Fruit fly (Drosophila melanogaster): ENCODE data around the gene Pka-R1.

Gene Pka-R1

DNA sequence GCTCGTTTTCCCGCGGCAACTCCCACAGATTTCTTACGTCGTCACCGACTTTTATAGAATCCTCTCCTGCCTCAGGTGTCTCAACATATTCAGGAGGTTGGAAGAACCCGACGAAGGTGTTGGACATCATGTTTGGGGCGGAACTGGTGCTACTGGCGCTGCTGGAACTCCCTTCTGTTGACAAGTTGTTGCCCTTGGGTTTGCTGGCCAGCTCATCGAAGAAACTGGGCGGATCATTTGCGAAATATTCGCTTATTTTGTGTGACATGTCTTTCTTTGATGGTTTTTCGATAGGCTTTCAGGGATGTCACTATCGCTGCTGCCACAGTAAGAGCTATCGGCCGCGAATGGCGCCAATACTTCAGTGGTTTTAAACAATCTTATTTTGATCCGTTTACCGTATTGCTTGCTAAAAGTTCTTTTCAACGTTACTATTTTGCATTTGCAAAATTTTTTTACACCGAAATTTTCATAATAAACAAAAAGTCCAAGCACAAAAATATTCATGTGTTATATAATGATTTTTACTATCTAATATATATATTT, 28.0 kb upstream of the Pka-R1 start, which contains the start of gene CG11396 (continued):
- TF ChIP-seq amos (GFP tag; IDR thresholded peaks at IDR 0.05; ENCODE audit: partially characterized antibody) (peak; percentile 97), CG13624 (GFP tag; optimal IDR thresholded peaks at IDR 0.05) (peak; percentile 14), btn (GFP tag; optimal IDR thresholded peaks at IDR 0.05) (no peak), Usf (GFP tag; optimal IDR thresholded peaks at IDR 0.05) (no peak), fd96Cb (tag; optimal IDR thresholded peaks at IDR 0.05) (no peak), Lpt (GFP tag; optimal IDR thresholded peaks at IDR 0.05) (no peak), CG10209 (GFP tag; optimal IDR thresholded peaks at IDR 0.05) (no peak), CG1647 (GFP tag; optimal IDR thresholded peaks at IDR 0.05) (no peak)

DNA sequence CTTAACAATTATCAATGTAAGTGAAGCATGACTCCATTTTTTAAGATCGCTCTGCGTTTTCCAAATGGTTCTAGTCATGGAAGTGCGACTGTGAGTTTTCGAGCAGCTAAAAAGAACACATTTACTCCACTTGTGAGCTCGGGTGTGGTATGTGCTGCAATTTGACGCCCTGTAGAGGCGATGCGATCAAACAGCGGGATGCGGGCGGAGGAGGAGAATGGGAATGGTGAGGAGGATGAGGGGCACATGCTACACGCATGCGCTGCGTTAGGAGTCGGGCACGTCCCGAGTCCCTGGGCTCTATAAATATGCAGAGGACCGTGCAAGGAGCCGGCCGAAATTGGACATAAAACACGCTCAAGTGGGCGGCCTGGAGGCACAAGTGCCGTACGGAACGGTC, 26.6 kb upstream of the Pka-R1 start:
- TF ChIP-seq twi (tag; optimal IDR thresholded peaks at IDR 0.05) (peak; percentile 99), Xbp1 (GFP tag; optimal IDR thresholded peaks at IDR 0.05) (no peak), Dll (GFP tag; IDR thresholded peaks at IDR 0.05; ENCODE audit: partially characterized antibody) (0 out of 4 replicates have a peak, but pooled peaks have one; percentile 25), HLH4C (GFP tag; IDR thresholded peaks at IDR 0.05; ENCODE audit: partially characterized antibody) (0 out of 3 replicates have a peak, but pooled peaks have one; percentile 30), schlank (tag; optimal IDR thresholded peaks at IDR 0.05) (no peak), CG11696 (GFP tag; IDR thresholded peaks at IDR 0.05) (0 out of 2 replicates have a peak, but pooled peaks have one; percentile 23), ATbp (GFP tag; optimal IDR thresholded peaks at IDR 0.05) (no peak), ewg (GFP tag; optimal IDR thresholded peaks at IDR 0.05) (peak; percentile 46), gcm (GFP tag; optimal IDR thresholded peaks at IDR 0.05) (peak; percentile 75), crol (GFP tag; IDR thresholded peaks at IDR 0.05) (peak; percentile 91), Six4 (GFP tag; optimal IDR thresholded peaks at IDR 0.05) (peak; percentile 23), Ets65A (GFP tag) (peak; percentile 30), ham (GFP tag; IDR thresholded peaks at IDR 0.05) (no peak; the same call in 1 of the 2 replicates), HLHmδ (GFP tag; optimal IDR thresholded peaks at IDR 0.05) (peak; percentile 52), CG5180 (GFP tag; optimal IDR thresholded peaks at IDR 0.05) (no peak), Med (GFP tag) (peak; percentile 35), ci (GFP tag; IDR thresholded peaks at IDR 0.05) (0 out of 3 replicates have a peak, but pooled peaks have one; percentile 24), pfk (GFP tag; optimal IDR thresholded peaks at IDR 0.05) (peak; percentile 3)

DNA sequence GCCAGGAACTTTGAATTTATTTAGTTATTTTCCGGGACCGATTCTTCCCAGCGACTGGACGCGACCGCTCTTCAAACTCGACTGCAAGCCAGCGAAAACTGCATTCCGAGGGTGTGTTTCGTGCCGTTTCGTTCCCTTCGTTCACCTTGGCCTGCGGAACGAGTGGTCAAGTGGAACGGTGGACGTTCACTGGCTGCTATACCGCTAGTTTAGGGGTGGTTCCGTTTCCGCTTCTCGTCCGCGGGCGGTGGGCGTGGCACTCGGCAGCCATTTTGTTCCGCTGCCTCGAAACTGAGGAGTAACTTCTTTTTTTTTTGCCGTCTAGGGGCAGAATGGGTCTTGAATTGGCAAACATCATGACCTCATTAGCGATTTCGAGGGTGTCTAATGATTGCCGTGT, 23.2 kb upstream of the Pka-R1 start, which contains the start of gene Six4:
Six4 (minus strand) TSS at position 85 of the 400 bp plus-strand sequence.
- TF ChIP-seq CG15514 (GFP tag; optimal IDR thresholded peaks at IDR 0.05): no peak
- TF ChIP-seq gsb (GFP tag; IDR thresholded peaks at IDR 0.05): no peak
- TF ChIP-seq CG8290 (GFP tag; optimal IDR thresholded peaks at IDR 0.05): peak; percentile 28
- TF ChIP-seq CG8290 (tag; optimal IDR thresholded peaks at IDR 0.05): peak in 1 of 2 experiments; percentile 92
- TF ChIP-seq CG9727 (GFP tag; optimal IDR thresholded peaks at IDR 0.05): peak; percentile 17
- peak; percentile 41 for TF ChIP-seq Ets65A (GFP tag)
- TF ChIP-seq pros (GFP tag; optimal IDR thresholded peaks at IDR 0.05): peak; percentile 26
- no peak for TF ChIP-seq crp (GFP tag; optimal IDR thresholded peaks at IDR 0.05)
- no peak for TF ChIP-seq CG13624 (GFP tag; optimal IDR thresholded peaks at IDR 0.05)
- TF ChIP-seq CG5180 (GFP tag; optimal IDR thresholded peaks at IDR 0.05): no peak
- peak; percentile 82 for TF ChIP-seq nerfin-1 (tag; optimal IDR thresholded peaks at IDR 0.05)
- 0 out of 3 replicates have a peak, but pooled peaks have one; percentile 18 for TF ChIP-seq otp (GFP tag; IDR thresholded peaks at IDR 0.05)
- TF ChIP-seq onecut (GFP tag; IDR thresholded peaks at IDR 0.05): 0 out of 2 replicates have a peak, but pooled peaks have one; percentile 20
- no peak for TF ChIP-seq pzg (GFP tag; optimal IDR thresholded peaks at IDR 0.05)
- no peak for TF ChIP-seq CG32532 (GFP tag; IDR thresholded peaks at IDR 0.05)
- TF ChIP-seq sd (tag; optimal IDR thresholded peaks at IDR 0.05): no peak
- TF ChIP-seq CG12155 (GFP tag; optimal IDR thresholded peaks at IDR 0.05): no peak
- TF ChIP-seq CG8924 (tag; optimal IDR thresholded peaks at IDR 0.05): peak; percentile 40
- TF ChIP-seq gcm (GFP tag; optimal IDR thresholded peaks at IDR 0.05): peak; percentile 24
- TF ChIP-seq CG4360 (GFP tag; IDR thresholded peaks at IDR 0.05): no peak
- 0 out of 2 replicates have a peak, but pooled peaks have one; percentile 44 for TF ChIP-seq sim (GFP tag; IDR thresholded peaks at IDR 0.05)
- TF ChIP-seq CG18599 (GFP tag; optimal IDR thresholded peaks at IDR 0.05): no peak
- no peak for TF ChIP-seq jumu (GFP tag; optimal IDR thresholded peaks at IDR 0.05)
- TF ChIP-seq Drgx (GFP tag; IDR thresholded peaks at IDR 0.05): no peak
- TF ChIP-seq CG10959 (GFP tag; IDR thresholded peaks at IDR 0.05): no peak
